Fruit fly (Drosophila melanogaster) whole organism, embryonic: ENCODE results near the gene Cht2.
A peak's percentile ranks its signal among the peaks of the same experiment; 100 is the strongest.

ENCODE experiments used
- Atf6 ChIP-seq: fragments of 200-800 bp; sonication (Bioruptor generic); IDR thresholded peaks from 2 replicates; pipeline ENCODE4 v1.3.6; 2022; ENCODE audit warnings: missing biosample characterization, missing genetic modification characterization
- CG10209 ChIP-seq: fragments of 200-800 bp; sonication (Bioruptor generic); optimal IDR thresholded peaks from 3 replicates; lab custom pipeline; 2017; ENCODE audit warnings: missing biosample characterization, mild to moderate bottlenecking, missing genetic modification characterization, missing genetic modification reagents
- CG10321 ChIP-seq: fragments of 200-800 bp; sonication (Bioruptor generic); IDR thresholded peaks from 2 replicates; pipeline ENCODE4 v1.3.6; 2022; ENCODE audit warnings: missing biosample characterization, missing genetic modification characterization
- CG11085 ChIP-seq: fragments of 200-800 bp; sonication (Bioruptor generic); IDR thresholded peaks from 2 replicates; pipeline ENCODE4 v1.3.6; 2022; ENCODE audit warnings: missing biosample characterization, missing genetic modification characterization
- CG11504 ChIP-seq: fragments of 200-800 bp; sonication (Bioruptor generic); optimal IDR thresholded peaks from 3 replicates; lab custom pipeline; 2019; ENCODE audit warnings: missing biosample characterization, mild to moderate bottlenecking, missing genetic modification characterization, moderate library complexity
- CG12236 ChIP-seq: fragments of 200-800 bp; sonication (Bioruptor generic); optimal IDR thresholded peaks from 2 replicates; lab custom pipeline; 2016; ENCODE audit warnings: missing biosample characterization, missing genetic modification characterization
- CG1233 ChIP-seq: fragments of 200-800 bp; sonication (Bioruptor generic); optimal IDR thresholded peaks from 4 replicates; lab custom pipeline; 2018; ENCODE audit warnings: missing biosample characterization, mild to moderate bottlenecking, missing genetic modification characterization
- CG13287 ChIP-seq: fragments of 200-800 bp; sonication (Bioruptor generic); IDR thresholded peaks from 2 replicates; pipeline ENCODE4 v1.3.6; 2022; ENCODE audit warnings: missing biosample characterization, missing genetic modification characterization; ENCODE audit not compliant: partially characterized antibody
- CG13775 ChIP-seq: fragments of 200-800 bp; sonication (Bioruptor generic); optimal IDR thresholded peaks from 3 replicates; lab custom pipeline; 2017; ENCODE audit warnings: missing biosample characterization, mild to moderate bottlenecking, missing genetic modification characterization
- CG14965 ChIP-seq: fragments of 200-800 bp; sonication (Bioruptor generic); optimal IDR thresholded peaks from 2 replicates; lab custom pipeline; 2016; ENCODE audit warnings: missing biosample characterization, missing genetic modification characterization, borderline replicate concordance
- CG17385 ChIP-seq: fragments of 200-800 bp; sonication (Bioruptor generic); optimal IDR thresholded peaks from 3 replicates; lab custom pipeline; 2018; ENCODE audit warnings: missing biosample characterization, mild to moderate bottlenecking, missing genetic modification characterization
- CG2120 ChIP-seq: fragments of 200-800 bp; sonication (Bioruptor generic); optimal IDR thresholded peaks from 3 replicates; lab custom pipeline; 2016; ENCODE audit warnings: missing biosample characterization, missing genetic modification characterization
- CG4360 ChIP-seq: fragments of 200-800 bp; sonication (Bioruptor generic); IDR thresholded peaks from 2 replicates; pipeline ENCODE4 v1.3.6; 2022; ENCODE audit warnings: missing biosample characterization, missing genetic modification characterization
- CG4730 ChIP-seq: fragments of 200-800 bp; sonication (Bioruptor generic); IDR thresholded peaks from 2 replicates; pipeline ENCODE4 v1.3.6; 2022; ENCODE audit warnings: missing biosample characterization, missing genetic modification characterization
- CG6791 ChIP-seq: fragments of 200-800 bp; sonication (Bioruptor generic); IDR thresholded peaks from 3 replicates; pipeline ENCODE4 v1.3.6; 2022; ENCODE audit warnings: missing biosample characterization, missing genetic modification characterization; ENCODE audit not compliant: partially characterized antibody
- CG7839 ChIP-seq: fragments of 200-800 bp; sonication (Bioruptor generic); optimal IDR thresholded peaks from 3 replicates; lab custom pipeline; 2018; ENCODE audit warnings: missing biosample characterization, mild to moderate bottlenecking, missing genetic modification characterization, moderate library complexity
- CG8944 ChIP-seq: fragments of 200-800 bp; sonication (Bioruptor generic); optimal IDR thresholded peaks from 3 replicates; lab custom pipeline; 2016; ENCODE audit warnings: missing biosample characterization, missing genetic modification characterization
- CG9215 ChIP-seq: fragments of 200-800 bp; sonication (Bioruptor generic); IDR thresholded peaks from 2 replicates; pipeline ENCODE4 v1.3.6; 2022; ENCODE audit warnings: missing biosample characterization, missing genetic modification characterization
- Chrac-16 ChIP-seq: fragments of 200-800 bp; sonication (Bioruptor generic); optimal IDR thresholded peaks from 3 replicates; lab custom pipeline; 2016; ENCODE audit warnings: missing biosample characterization, missing genetic modification characterization
- CoRest ChIP-seq: fragments of 200-800 bp; sonication (Bioruptor generic); optimal IDR thresholded peaks from 3 replicates; lab custom pipeline; 2018; ENCODE audit warnings: missing biosample characterization, mild to moderate bottlenecking, missing genetic modification characterization, moderate library complexity
- Dfd ChIP-seq, 2 experiments: fragments of >200 bp; optimal IDR thresholded peaks; 2 replicates each; lab custom pipeline; 2017; ENCODE audit warnings: missing biosample characterization in 2 of 2, missing genetic modification characterization in 2 of 2
- Gug ChIP-seq: fragments of 200-800 bp; sonication (Bioruptor generic); IDR thresholded peaks from 4 replicates; pipeline ENCODE4 v1.3.6; 2022; ENCODE audit warnings: missing biosample characterization, missing genetic modification characterization
- H2.0 ChIP-seq: fragments of 200-800 bp; sonication (Bioruptor generic); IDR thresholded peaks from 2 replicates; pipeline ENCODE4 v1.3.6; 2022; ENCODE audit warnings: missing biosample characterization, missing genetic modification characterization
- HLHmδ ChIP-seq: fragments of 200-800 bp; sonication (Bioruptor generic); optimal IDR thresholded peaks from 2 replicates; lab custom pipeline; 2018; ENCODE audit warnings: missing biosample characterization, mild to moderate bottlenecking, missing genetic modification characterization, moderate library complexity
- Kr ChIP-seq: fragments of 200-800 bp; sonication (Bioruptor generic); optimal IDR thresholded peaks from 2 replicates; lab custom pipeline; 2017; ENCODE audit warnings: missing biosample characterization, mild to moderate bottlenecking, missing genetic modification characterization
- Max ChIP-seq: fragments of 200-800 bp; sonication (Bioruptor generic); optimal IDR thresholded peaks from 2 replicates; lab custom pipeline; 2016; ENCODE audit warnings: missing biosample characterization, mild to moderate bottlenecking, missing genetic modification characterization
- Neu2 ChIP-seq: fragments of 200-800 bp; sonication (Bioruptor generic); optimal IDR thresholded peaks from 3 replicates; lab custom pipeline; 2016; ENCODE audit warnings: missing biosample characterization, missing genetic modification characterization, borderline replicate concordance
- Rx ChIP-seq: fragments of 200-800 bp; sonication (Bioruptor generic); IDR thresholded peaks from 2 replicates; pipeline ENCODE4 v1.3.6; 2022; ENCODE audit warnings: missing biosample characterization, missing genetic modification characterization
- Tbp ChIP-seq: fragments of >200 bp; optimal IDR thresholded peaks from 2 replicates; lab custom pipeline; 2018; ENCODE audit warnings: missing biosample characterization, missing genetic modification characterization
- Trl ChIP-seq, 3 experiments: fragments of >200 bp in 2 of 3; fragments of 200-800 bp in 1 of 3; sonication (Bioruptor generic) in 1 of 3; optimal IDR thresholded peaks; 2 replicates in 1 of 3; 3 replicates in 2 of 3; lab custom pipeline; 2016 to 2017; ENCODE audit warnings: missing biosample characterization in 1 of 3, missing genetic modification characterization in 1 of 3
- ab ChIP-seq: fragments of 200-800 bp; sonication (Bioruptor generic); optimal IDR thresholded peaks from 2 replicates; lab custom pipeline; 2016; ENCODE audit warnings: missing biosample characterization, missing genetic modification characterization
- cad ChIP-seq: fragments of >200 bp; optimal IDR thresholded peaks from 2 replicates; lab custom pipeline; 2017; ENCODE audit warnings: missing biosample characterization, missing genetic modification characterization
- cato ChIP-seq: fragments of 200-800 bp; sonication (Bioruptor generic); optimal IDR thresholded peaks from 2 replicates; lab custom pipeline; 2016; ENCODE audit warnings: missing biosample characterization, missing genetic modification characterization, borderline replicate concordance
- cg ChIP-seq: fragments of 200-800 bp; sonication (Bioruptor generic); optimal IDR thresholded peaks from 3 replicates; lab custom pipeline; 2019; ENCODE audit warnings: missing biosample characterization, mild to moderate bottlenecking, missing genetic modification characterization, moderate library complexity
- dan ChIP-seq: fragments of 200-800 bp; sonication (Bioruptor generic); IDR thresholded peaks from 2 replicates; pipeline ENCODE4 v1.3.6; 2022; ENCODE audit warnings: missing biosample characterization, missing genetic modification characterization
- dpn ChIP-seq, 2 experiments: fragments of 200-800 bp; sonication (Bioruptor generic); optimal IDR thresholded peaks; 3 replicates each; lab custom pipeline; 2016; ENCODE audit warnings: missing biosample characterization in 2 of 2, missing genetic modification characterization in 2 of 2
- hth ChIP-seq: fragments of >200 bp; optimal IDR thresholded peaks from 2 replicates; lab custom pipeline; 2017; ENCODE audit warnings: inconsistent platforms
- jigr1 ChIP-seq: fragments of 200-800 bp; sonication (Bioruptor generic); IDR thresholded peaks from 3 replicates; pipeline ENCODE4 v1.3.6; 2022; ENCODE audit warnings: missing biosample characterization, missing genetic modification characterization
- lola ChIP-seq, 3 experiments: fragments of >200 bp in 2 of 3; fragments of 200-800 bp in 1 of 3; sonication (Bioruptor generic) in 1 of 3; optimal IDR thresholded peaks; 2 replicates each; lab custom pipeline; 2017 to 2019; ENCODE audit warnings: missing biosample characterization in 3 of 3, missing genetic modification characterization in 3 of 3, mild to moderate bottlenecking in 1 of 3, moderate library complexity in 1 of 3
- maf-S ChIP-seq: fragments of 200-800 bp; sonication (Bioruptor generic); optimal IDR thresholded peaks from 2 replicates; lab custom pipeline; 2016; ENCODE audit warnings: missing biosample characterization, missing genetic modification characterization
- nom ChIP-seq: fragments of 200-800 bp; sonication (Bioruptor generic); optimal IDR thresholded peaks from 2 replicates; lab custom pipeline; 2017; ENCODE audit warnings: missing biosample characterization, missing genetic modification characterization, mild to moderate bottlenecking, moderate library complexity, missing genetic modification reagents
- pho ChIP-seq: fragments of 200-800 bp; sonication (Bioruptor generic); optimal IDR thresholded peaks from 2 replicates; lab custom pipeline; 2016; ENCODE audit warnings: missing biosample characterization, missing genetic modification characterization
- run ChIP-seq: fragments of 200-800 bp; sonication (Bioruptor generic); optimal IDR thresholded peaks from 3 replicates; lab custom pipeline; 2018; ENCODE audit warnings: missing biosample characterization, mild to moderate bottlenecking, missing genetic modification characterization
- sens ChIP-seq: fragments of 200-800 bp; sonication (Bioruptor generic); peaks from one replicate; lab custom pipeline; 2016; ENCODE audit warnings: missing biosample characterization, missing genetic modification characterization
- seq ChIP-seq: fragments of 200-800 bp; sonication (Bioruptor generic); IDR thresholded peaks from 2 replicates; pipeline ENCODE4 v1.3.6; 2022; ENCODE audit warnings: missing biosample characterization, missing genetic modification characterization
- sisA ChIP-seq: fragments of 200-800 bp; sonication (Bioruptor generic); IDR thresholded peaks from 2 replicates; pipeline ENCODE4 v1.3.6; 2022; ENCODE audit warnings: missing biosample characterization, missing genetic modification characterization
- ssp ChIP-seq: fragments of 200-800 bp; sonication (Bioruptor generic); IDR thresholded peaks from 2 replicates; pipeline ENCODE4 v1.3.6; 2022; ENCODE audit warnings: missing biosample characterization, missing genetic modification characterization
- tio ChIP-seq: fragments of 200-800 bp; sonication (Bioruptor generic); optimal IDR thresholded peaks from 2 replicates; lab custom pipeline; 2017; ENCODE audit warnings: missing biosample characterization, missing genetic modification characterization, inconsistent platforms
- tup ChIP-seq: fragments of 200-800 bp; sonication (Bioruptor generic); optimal IDR thresholded peaks from 2 replicates; lab custom pipeline; 2016; ENCODE audit warnings: missing biosample characterization, mild to moderate bottlenecking, missing genetic modification characterization, moderate library complexity
- twi ChIP-seq: fragments of 200-800 bp; optimal IDR thresholded peaks from 2 replicates; lab custom pipeline; 2019; ENCODE audit warnings: missing biosample characterization, mild to moderate bottlenecking, missing genetic modification characterization, moderate library complexity
- unpg ChIP-seq: fragments of 200-800 bp; sonication (Bioruptor generic); optimal IDR thresholded peaks from 3 replicates; lab custom pipeline; 2018; ENCODE audit warnings: missing biosample characterization, mild to moderate bottlenecking, missing genetic modification characterization, moderate library complexity
- vvl ChIP-seq: fragments of 200-800 bp; sonication (Bioruptor generic); IDR thresholded peaks from 2 replicates; pipeline ENCODE4 v1.3.6; 2022; ENCODE audit warnings: missing biosample characterization, missing genetic modification characterization

The Cht2 gene

DNA sequence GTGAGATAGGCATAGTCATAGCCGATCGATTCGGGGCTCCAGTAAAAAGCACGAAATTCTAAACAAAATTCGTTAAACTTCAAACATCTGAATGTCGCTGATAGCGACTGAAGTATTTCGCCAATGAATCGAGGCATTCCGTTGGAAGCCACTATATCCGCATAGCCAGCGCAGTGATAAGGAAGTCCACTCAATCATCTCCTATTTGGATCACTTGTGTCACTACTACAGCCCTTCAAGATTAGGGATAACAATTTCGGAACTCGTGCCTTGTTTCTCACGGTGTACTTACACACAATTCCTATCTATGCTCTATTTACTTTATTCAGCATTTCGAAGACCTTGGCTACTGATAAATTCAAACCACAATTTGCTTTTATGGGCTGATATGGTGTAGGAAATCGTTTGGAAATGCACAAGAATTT, 17.8 kb downstream of the Cht2 start, which contains the start of gene PIG-Wb (continued):
- TF ChIP-seq Gug (GFP tag; lab: Robert Waterston, UW) (no peak), lola (GFP tag; optimal IDR thresholded peaks at IDR 0.05; lab: Kevin White, UChicago) (no peak), cg (GFP tag; lab: Kevin White, UChicago) (no peak), CG4360 (GFP tag; lab: Robert Waterston, UW) (no peak), Kr (GFP tag; lab: Kevin White, UChicago) (no peak), Atf6 (GFP tag; lab: Robert Waterston, UW) (no peak), jigr1 (GFP tag; lab: Robert Waterston, UW) (no peak), CoRest (tag; lab: Kevin White, UChicago) (no peak), CG14965 (GFP tag; lab: Kevin White, UChicago) (no peak), Dfd (GFP tag; optimal IDR thresholded peaks at IDR 0.05; lab: Kevin White, UChicago) (no peak), sens (no peak), nom (GFP tag; lab: Kevin White, UChicago) (no peak), CG13775 (GFP tag; lab: Kevin White, UChicago) (no peak), Trl (optimal IDR thresholded peaks at IDR 0.05; lab: Kevin White, UChicago) (no peak), Trl (GFP tag; optimal IDR thresholded peaks at IDR 0.05; lab: Kevin White, UChicago) (no peak), unpg (GFP tag; lab: Kevin White, UChicago) (peak; percentile 3), seq (GFP tag; lab: Robert Waterston, UW) (0 out of 2 replicates have a peak, but pooled peaks have one; percentile 21), tup (GFP tag; lab: Kevin White, UChicago) (no peak), Neu2 (GFP tag; lab: Kevin White, UChicago) (no peak), CG10321 (no peak), CG1233 (no peak), HLHmδ (GFP tag; lab: Kevin White, UChicago) (no peak), CG8944 (GFP tag; lab: Kevin White, UChicago) (no peak), CG11085 (GFP tag; lab: Robert Waterston, UW) (no peak), CG7839 (tag; lab: Kevin White, UChicago) (peak; percentile 1), Rx (no peak), maf-S (GFP tag; lab: Kevin White, UChicago) (no peak), run (tag; lab: Kevin White, UChicago) (no peak), ab (GFP tag; lab: Kevin White, UChicago) (no peak), ssp (no peak), cato (no peak), CG10209 (GFP tag; lab: Kevin White, UChicago) (no peak), dan (no peak), hth (lab: Kevin White, UChicago) (no peak), Tbp (no peak), Chrac-16 (no peak), twi (no peak), tio (no peak), CG6791 (GFP tag; lab: Robert Waterston, UW) (no peak), H2.0 (GFP tag; lab: Robert Waterston, UW) (peak; percentile 21; the same call in 1 of the 2 replicates), CG13287 (GFP tag; lab: Robert Waterston, UW) (no peak), pho (GFP tag; lab: Kevin White, UChicago) (no peak), CG11504 (tag; lab: Kevin White, UChicago) (peak; percentile 18), CG9215 (GFP tag; lab: Robert Waterston, UW) (no peak), dpn (GFP tag; optimal IDR thresholded peaks at IDR 0.05; lab: Kevin White, UChicago) (no peak), sisA (GFP tag; lab: Robert Waterston, UW) (no peak), cad (GFP tag; lab: Kevin White, UChicago) (no peak), CG4730 (GFP tag; lab: Robert Waterston, UW) (no peak), vvl (GFP tag; lab: Robert Waterston, UW) (no peak), CG17385 (GFP tag; lab: Kevin White, UChicago) (no peak), CG12236 (GFP tag; lab: Kevin White, UChicago) (no peak), CG2120 (GFP tag; lab: Kevin White, UChicago) (peak; percentile 20), Max (no peak)
